Fruit fly (Drosophila melanogaster): ENCODE measurements around the gene CG32845.

The CG32845 gene

dm6 chr3L:246644-247199, 26.5 kb downstream of the CG32845 start:
- TF ChIP-seq CG32264 (GFP tag; optimal IDR thresholded peaks at IDR 0.05): peak; percentile 9
- TF ChIP-seq brk (GFP tag; optimal IDR thresholded peaks at IDR 0.05): no peak
- no peak for TF ChIP-seq dl (GFP tag; optimal IDR thresholded peaks at IDR 0.05; ENCODE audit: insufficient read depth in 1 of 2, partially characterized antibody in 2 of 2)
- TF ChIP-seq Dif (GFP tag; optimal IDR thresholded peaks at IDR 0.05; ENCODE audit: partially characterized antibody): peak; percentile 68
- TF ChIP-seq Hnf4 (GFP tag; optimal IDR thresholded peaks at IDR 0.05): peak; percentile 39
- no peak for TF ChIP-seq rgr (GFP tag; optimal IDR thresholded peaks at IDR 0.05)
- TF ChIP-seq Hr78 (GFP tag; optimal IDR thresholded peaks at IDR 0.05): no peak
- TF ChIP-seq Jra (GFP tag; optimal IDR thresholded peaks at IDR 0.05): no peak
- no peak for TF ChIP-seq N (GFP tag; optimal IDR thresholded peaks at IDR 0.05)
- no peak for TF ChIP-seq pan (optimal IDR thresholded peaks at IDR 0.05)
- peak; percentile 20 for TF ChIP-seq sv (GFP tag; optimal IDR thresholded peaks at IDR 0.05)
- peak; percentile 30 for TF ChIP-seq CG9705 (GFP tag; optimal IDR thresholded peaks at IDR 0.05)
- TF ChIP-seq tai (GFP tag; optimal IDR thresholded peaks at IDR 0.05): peak; percentile 42
- TF ChIP-seq sage (GFP tag; optimal IDR thresholded peaks at IDR 0.05): no peak
- no peak for TF ChIP-seq usp (GFP tag; optimal IDR thresholded peaks at IDR 0.05)
- TF ChIP-seq foxo (GFP tag; optimal IDR thresholded peaks at IDR 0.05): no peak
- no peak for TF ChIP-seq lola (GFP tag; optimal IDR thresholded peaks at IDR 0.05)
- TF ChIP-seq Vsx2 (GFP tag; optimal IDR thresholded peaks at IDR 0.05; ENCODE audit: partially characterized antibody): peak; percentile 63
- peak; percentile 57 for TF ChIP-seq Hr83 (GFP tag; optimal IDR thresholded peaks at IDR 0.05; ENCODE audit: poor library complexity, severe bottlenecking)
- no peak for TF ChIP-seq Dfd (GFP tag; optimal IDR thresholded peaks at IDR 0.05)
- TF ChIP-seq dmrt93B (GFP tag; optimal IDR thresholded peaks at IDR 0.05): no peak
- no peak for TF ChIP-seq jim (GFP tag; optimal IDR thresholded peaks at IDR 0.05)
- peak; percentile 27 for TF ChIP-seq OdsH (GFP tag; optimal IDR thresholded peaks at IDR 0.05)
- no peak for TF ChIP-seq woc (GFP tag; optimal IDR thresholded peaks at IDR 0.05)
- peak; percentile 11 for TF ChIP-seq ey (GFP tag; optimal IDR thresholded peaks at IDR 0.05)
- TF ChIP-seq CrebA (GFP tag; optimal IDR thresholded peaks at IDR 0.05; ENCODE audit: borderline replicate concordance): no peak
- no peak for TF ChIP-seq Mio (GFP tag; optimal IDR thresholded peaks at IDR 0.05)
- TF ChIP-seq HLH106 (tag; optimal IDR thresholded peaks at IDR 0.05): no peak
- TF ChIP-seq Abd-B (GFP tag; optimal IDR thresholded peaks at IDR 0.05): no peak
- peak; percentile 12 for TF ChIP-seq psq (GFP tag; optimal IDR thresholded peaks at IDR 0.05)
- TF ChIP-seq br (GFP tag; optimal IDR thresholded peaks at IDR 0.05): no peak

- no peak for TF ChIP-seq CG32264 (GFP tag; optimal IDR thresholded peaks at IDR 0.05)
- no peak for TF ChIP-seq Hnf4 (GFP tag; optimal IDR thresholded peaks at IDR 0.05)
- TF ChIP-seq Dif (GFP tag; optimal IDR thresholded peaks at IDR 0.05; ENCODE audit: partially characterized antibody): no peak
- no peak for TF ChIP-seq Jra (GFP tag; optimal IDR thresholded peaks at IDR 0.05)
These were observed 38.9 kb downstream of the CG32845 start for dm6 chr3L:234337-234736.

- no peak for TF ChIP-seq Hnf4 (GFP tag; optimal IDR thresholded peaks at IDR 0.05)
- no peak for TF ChIP-seq HLH106 (tag; optimal IDR thresholded peaks at IDR 0.05)
- no peak for TF ChIP-seq sage (GFP tag; optimal IDR thresholded peaks at IDR 0.05)
- TF ChIP-seq OdsH (GFP tag; optimal IDR thresholded peaks at IDR 0.05): no peak
- TF ChIP-seq foxo (GFP tag; optimal IDR thresholded peaks at IDR 0.05): no peak
- TF ChIP-seq jim (GFP tag; optimal IDR thresholded peaks at IDR 0.05): no peak
- no peak for TF ChIP-seq tai (GFP tag; optimal IDR thresholded peaks at IDR 0.05)
- no peak for TF ChIP-seq CrebA (GFP tag; optimal IDR thresholded peaks at IDR 0.05; ENCODE audit: borderline replicate concordance)
- no peak for TF ChIP-seq N (GFP tag; optimal IDR thresholded peaks at IDR 0.05)
These were observed 39.9 kb downstream of the CG32845 start, which contains the start of gene CG34453 for dm6 chr3L:233251-233650. Gene CG34453, minus strand, starts transcription at chr3L:233351.

- no peak for TF ChIP-seq ey (GFP tag; optimal IDR thresholded peaks at IDR 0.05)
- no peak for TF ChIP-seq rgr (GFP tag; optimal IDR thresholded peaks at IDR 0.05)
- TF ChIP-seq tai (GFP tag; optimal IDR thresholded peaks at IDR 0.05): no peak
- TF ChIP-seq usp (GFP tag; optimal IDR thresholded peaks at IDR 0.05): no peak
- no peak for TF ChIP-seq N (GFP tag; optimal IDR thresholded peaks at IDR 0.05)
- TF ChIP-seq br (GFP tag; optimal IDR thresholded peaks at IDR 0.05): no peak
- TF ChIP-seq jim (GFP tag; optimal IDR thresholded peaks at IDR 0.05): no peak
- TF ChIP-seq CrebA (GFP tag; optimal IDR thresholded peaks at IDR 0.05; ENCODE audit: borderline replicate concordance): no peak
- no peak for TF ChIP-seq Myc (optimal IDR thresholded peaks at IDR 0.05)
- no peak for TF ChIP-seq foxo (GFP tag; optimal IDR thresholded peaks at IDR 0.05)
These were observed 40.9 kb downstream of the CG32845 start, which contains the start of gene CG34454 for dm6 chr3L:232267-232666. Gene CG34454, minus strand, starts transcription at chr3L:232350.

Data from whole organism, wandering third instar larva.